Worm (Caenorhabditis elegans) whole organism, midembryonic: ENCODE results near the gene ctsa-2.
A peak's percentile ranks its signal among the peaks of the same experiment; 100 is the strongest.

Experiments used
- T22C8.4 ChIP-seq: fragments of 200-800 bp; sonication (Bioruptor generic); IDR thresholded peaks from 2 replicates; pipeline ENCODE4 v1.3.6; 2022; ENCODE audit warnings: missing genetic modification characterization, missing compliant biosample characterization
- cog-1 ChIP-seq: sonication (generic microtip); optimal IDR thresholded peaks from 2 replicates; lab custom pipeline; 2016; ENCODE audit warnings: missing genetic modification characterization, missing compliant biosample characterization
- flt-1 ChIP-seq: fragments of 200-800 bp; sonication (Bioruptor generic); IDR thresholded peaks from 2 replicates; pipeline ENCODE4 v1.3.6; 2022; ENCODE audit warnings: missing genetic modification characterization, missing compliant biosample characterization
- klf-2 ChIP-seq: fragments of 200-800 bp; sonication (Bioruptor generic); conservative IDR thresholded peaks from 2 replicates; pipeline ENCODE4 v1.3.6; 2022; ENCODE audit warnings: missing genetic modification reagents, missing genetic modification characterization, missing compliant biosample characterization
- med-1 ChIP-seq: sonication (generic microtip); optimal IDR thresholded peaks from 2 replicates; lab custom pipeline; 2017; ENCODE audit warnings: missing genetic modification characterization, mild to moderate bottlenecking, missing compliant biosample characterization, antibody characterized with exemption, missing genetic modification reagents; ENCODE audit not compliant: insufficient read depth
- ref-1 ChIP-seq: fragments of 200-800 bp; sonication (Bioruptor generic); conservative IDR thresholded peaks from 2 replicates; pipeline ENCODE4 v1.3.6; 2022; ENCODE audit warnings: missing genetic modification reagents, missing genetic modification characterization, missing compliant biosample characterization
- tab-1 ChIP-seq: fragments of 200-800 bp; sonication (Bioruptor generic); IDR thresholded peaks from 2 replicates; pipeline ENCODE4 v1.3.6; 2022; ENCODE audit warnings: missing genetic modification characterization, missing compliant biosample characterization
- ztf-23 ChIP-seq: fragments of 200-800 bp; sonication (Bioruptor generic); IDR thresholded peaks from 2 replicates; pipeline ENCODE4 v1.3.6; 2022; ENCODE audit warnings: missing genetic modification reagents, missing genetic modification characterization, missing compliant biosample characterization
- ztf-29 ChIP-seq: fragments of 200-800 bp; sonication (Bioruptor generic); IDR thresholded peaks from 2 replicates; pipeline ENCODE4 v1.3.6; 2022; ENCODE audit warnings: missing genetic modification reagents, missing genetic modification characterization, missing compliant biosample characterization

Gene ctsa-2

DNA sequence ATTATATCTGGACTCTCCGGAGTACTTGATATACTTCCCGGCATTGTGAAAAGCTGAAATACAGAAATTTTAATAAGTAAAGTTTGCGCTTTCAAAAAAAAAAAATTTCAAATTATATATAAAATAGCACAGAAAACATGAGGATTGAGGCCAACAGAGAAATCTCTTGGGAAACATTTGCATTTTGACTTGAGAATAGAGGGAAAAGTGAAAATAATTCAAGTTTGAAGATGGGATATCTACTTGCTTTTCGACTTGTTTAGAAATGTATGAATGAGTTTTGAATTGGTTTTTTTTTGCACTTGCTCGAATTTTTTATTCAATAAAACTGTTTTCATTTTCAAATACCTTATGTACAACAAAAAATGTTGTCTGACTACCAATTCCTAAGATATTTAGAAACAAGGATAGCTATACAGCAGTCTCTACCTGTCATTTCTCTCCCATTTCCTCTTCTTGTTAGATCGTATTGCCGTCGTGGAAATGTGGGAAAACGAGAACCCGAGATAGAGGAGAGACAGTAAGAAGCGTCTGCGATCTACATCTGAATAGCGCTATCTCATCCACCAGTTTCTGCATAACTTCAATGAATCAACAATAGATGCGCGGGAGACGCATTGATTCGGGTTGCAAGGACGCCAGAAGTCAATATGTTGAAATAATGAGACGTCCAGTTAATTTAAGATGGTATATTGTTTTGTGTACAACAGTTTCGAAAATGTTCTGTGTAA is 13.9 kb downstream of the ctsa-2 start, which contains the start of gene T22E5.6:
Gene T22E5.6, minus strand, starts transcription at position 51 of the 731 bp plus-strand sequence.
- TF ChIP-seq klf-2 (no peak), tab-1 (GFP tag; lab: Robert Waterston, UW) (no peak), ztf-23 (GFP tag; lab: Robert Waterston, UW) (no peak), cog-1 (tag; lab: Kevin White, UChicago) (no peak), ref-1 (GFP tag; lab: Robert Waterston, UW) (no peak), ztf-29 (GFP tag; lab: Robert Waterston, UW) (no peak), T22C8.4 (GFP tag; lab: Robert Waterston, UW) (no peak), flt-1 (GFP tag; lab: Robert Waterston, UW) (no peak), med-1 (GFP tag; lab: Kevin White, UChicago) (no peak)

DNA sequence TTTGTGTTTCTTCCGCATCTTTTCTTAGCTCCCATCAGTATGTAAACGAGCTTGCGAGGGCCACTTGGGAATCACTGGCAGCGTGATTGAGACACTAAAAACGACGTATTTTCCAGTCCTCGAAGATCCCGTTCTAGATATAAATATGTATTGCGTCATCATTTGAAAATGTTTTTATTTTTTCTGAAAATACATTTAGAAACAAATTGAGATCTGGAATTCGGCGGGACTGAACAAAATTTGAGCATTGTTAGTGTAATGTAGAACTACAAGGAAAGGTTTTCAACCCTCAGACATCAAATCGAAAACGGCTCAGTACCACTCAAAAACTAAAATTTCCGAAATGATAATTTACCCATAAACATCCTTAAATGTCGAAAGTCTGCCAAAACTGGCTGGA is 16.8 kb downstream of the ctsa-2 start:
- no peak for TF ChIP-seq tab-1 (GFP tag; lab: Robert Waterston, UW)
- TF ChIP-seq med-1 (GFP tag; lab: Kevin White, UChicago), result no peak
- no peak for TF ChIP-seq klf-2
- TF ChIP-seq ztf-23 (GFP tag; lab: Robert Waterston, UW), result no peak
- no peak for TF ChIP-seq ztf-29 (GFP tag; lab: Robert Waterston, UW)
- no peak for TF ChIP-seq T22C8.4 (GFP tag; lab: Robert Waterston, UW)
- TF ChIP-seq ref-1 (GFP tag; lab: Robert Waterston, UW), result no peak
- no peak for TF ChIP-seq cog-1 (tag; lab: Kevin White, UChicago)
- no peak for TF ChIP-seq flt-1 (GFP tag; lab: Robert Waterston, UW)

ce11 chrX:6412575-6412974 is 17.8 kb downstream of the ctsa-2 start, which contains the start of gene T22E5.1:
Gene T22E5.1, plus strand, starts transcription at chrX:6412875.
- TF ChIP-seq cog-1 (tag; lab: Kevin White, UChicago) (no peak), ref-1 (GFP tag; lab: Robert Waterston, UW) (no peak), klf-2 (no peak), flt-1 (GFP tag; lab: Robert Waterston, UW) (no peak), T22C8.4 (GFP tag; lab: Robert Waterston, UW) (no peak), ztf-23 (GFP tag; lab: Robert Waterston, UW) (no peak), ztf-29 (GFP tag; lab: Robert Waterston, UW) (no peak), tab-1 (GFP tag; lab: Robert Waterston, UW) (no peak), med-1 (GFP tag; lab: Kevin White, UChicago) (no peak)

ce11 chrX:6410177-6410765 is 20.1 kb downstream of the ctsa-2 start, which contains the start of gene mup-2:
Gene mup-2, minus strand, starts transcription at chrX:6410227.
- peak; percentile 61 for TF ChIP-seq cog-1 (tag; lab: Kevin White, UChicago)
- no peak for TF ChIP-seq T22C8.4 (GFP tag; lab: Robert Waterston, UW)
- TF ChIP-seq med-1 (GFP tag; lab: Kevin White, UChicago), result no peak
- 0 out of 2 replicates have a peak, but pooled peaks have one; percentile 30 for TF ChIP-seq ztf-23 (GFP tag; lab: Robert Waterston, UW)

ce11 chrX:6408713-6409112 is 21.7 kb downstream of the ctsa-2 start:
- no peak for TF ChIP-seq ztf-23 (GFP tag; lab: Robert Waterston, UW)
- TF ChIP-seq ref-1 (GFP tag; lab: Robert Waterston, UW), result no peak
- TF ChIP-seq ztf-29 (GFP tag; lab: Robert Waterston, UW), result no peak
- no peak for TF ChIP-seq klf-2
- TF ChIP-seq cog-1 (tag; lab: Kevin White, UChicago), result no peak
- no peak for TF ChIP-seq flt-1 (GFP tag; lab: Robert Waterston, UW)
- no peak for TF ChIP-seq T22C8.4 (GFP tag; lab: Robert Waterston, UW)
- no peak for TF ChIP-seq tab-1 (GFP tag; lab: Robert Waterston, UW)
- TF ChIP-seq med-1 (GFP tag; lab: Kevin White, UChicago), result no peak

DNA sequence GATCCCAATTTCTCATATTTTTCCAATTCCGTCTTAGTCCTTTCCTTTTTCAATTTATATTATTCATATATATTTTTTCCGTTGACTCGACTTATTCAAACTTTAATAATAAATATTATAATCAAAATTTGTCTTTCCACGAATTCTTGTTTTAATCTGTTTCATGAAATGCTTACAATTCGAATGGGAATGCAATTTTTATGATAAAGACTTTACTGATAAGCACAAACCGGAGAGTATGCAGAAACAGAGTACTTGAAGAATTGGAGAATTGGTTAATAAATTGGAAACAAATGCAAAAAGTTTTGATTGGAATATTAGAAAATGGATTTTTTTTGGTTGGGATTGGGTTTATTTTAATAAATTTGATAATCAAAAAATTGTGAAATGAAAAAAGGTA is 22.1 kb downstream of the ctsa-2 start:
- no peak for TF ChIP-seq tab-1 (GFP tag; lab: Robert Waterston, UW)
- no peak for TF ChIP-seq cog-1 (tag; lab: Kevin White, UChicago)
- TF ChIP-seq flt-1 (GFP tag; lab: Robert Waterston, UW), result no peak
- no peak for TF ChIP-seq T22C8.4 (GFP tag; lab: Robert Waterston, UW)
- no peak for TF ChIP-seq ztf-29 (GFP tag; lab: Robert Waterston, UW)
- no peak for TF ChIP-seq med-1 (GFP tag; lab: Kevin White, UChicago)
- TF ChIP-seq klf-2, result no peak

DNA sequence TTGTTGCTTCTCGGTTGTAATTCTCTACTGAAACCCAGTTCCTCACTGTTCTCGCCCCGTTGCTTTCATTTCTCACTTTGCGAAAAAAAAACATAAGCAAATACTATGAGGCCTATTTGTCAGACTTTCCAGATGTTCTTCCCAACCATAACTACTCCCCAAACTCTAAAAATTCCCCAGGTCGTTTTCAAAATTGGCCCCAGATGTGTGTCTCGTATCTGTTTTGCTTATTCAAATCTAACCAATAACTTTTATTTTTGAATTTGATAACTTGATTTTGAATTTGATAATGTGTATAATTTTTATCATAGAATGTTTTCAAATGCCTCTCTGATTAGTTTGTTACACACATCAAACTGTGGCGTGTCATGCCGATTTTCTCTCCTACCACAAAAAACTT is 22.6 kb downstream of the ctsa-2 start:
- no peak for TF ChIP-seq ref-1 (GFP tag; lab: Robert Waterston, UW)

DNA sequence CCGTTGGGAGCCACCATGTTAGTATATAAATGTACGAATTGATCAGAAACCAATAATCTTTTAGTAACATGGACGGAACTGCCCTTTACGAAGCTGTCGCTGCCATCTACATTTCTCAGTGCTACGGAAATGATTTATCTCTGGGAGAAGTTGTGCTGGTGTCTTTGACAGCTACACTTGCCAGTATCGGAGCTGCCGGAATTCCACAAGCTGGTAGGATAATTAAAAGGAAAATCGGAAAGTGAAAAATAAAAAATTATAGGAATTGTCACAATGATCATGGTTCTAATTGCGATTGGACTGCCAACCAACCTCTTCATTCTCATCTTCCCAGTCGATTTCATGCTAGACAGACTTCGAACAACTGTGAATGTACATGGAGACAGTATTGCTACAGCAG is 24.5 kb downstream of the ctsa-2 start:
- TF ChIP-seq T22C8.4 (GFP tag; lab: Robert Waterston, UW) (no peak), klf-2 (no peak), med-1 (GFP tag; lab: Kevin White, UChicago) (no peak), ref-1 (GFP tag; lab: Robert Waterston, UW) (no peak), ztf-23 (GFP tag; lab: Robert Waterston, UW) (no peak), ztf-29 (GFP tag; lab: Robert Waterston, UW) (no peak), tab-1 (GFP tag; lab: Robert Waterston, UW) (no peak), cog-1 (tag; lab: Kevin White, UChicago) (no peak), flt-1 (GFP tag; lab: Robert Waterston, UW) (no peak)

DNA sequence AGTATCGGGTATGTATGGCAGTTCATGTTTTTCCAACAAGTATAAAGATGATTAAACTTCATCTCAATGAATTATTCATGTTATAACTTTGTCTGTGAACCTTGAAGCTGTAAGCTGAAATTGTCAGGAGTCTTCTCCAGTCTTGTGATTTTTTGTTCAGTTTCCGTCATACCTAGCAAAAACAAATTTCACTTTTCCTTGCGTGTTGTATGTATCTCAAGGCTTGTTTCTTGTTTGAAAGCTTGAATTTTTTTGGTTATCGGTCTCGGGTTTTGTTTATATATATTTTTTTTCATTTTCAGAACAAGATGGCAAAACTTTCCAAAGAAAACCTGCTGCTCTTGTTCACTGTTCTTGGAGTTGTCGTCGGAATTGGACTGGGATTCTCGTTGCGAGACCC is 27.3 kb downstream of the ctsa-2 start, which contains the start of gene glt-4:
Gene glt-4, plus strand, starts transcription at position 301 of the 400 bp plus-strand sequence.
- TF ChIP-seq tab-1 (GFP tag; lab: Robert Waterston, UW), result no peak
- TF ChIP-seq klf-2, result no peak
- TF ChIP-seq ztf-29 (GFP tag; lab: Robert Waterston, UW), result no peak
- TF ChIP-seq ref-1 (GFP tag; lab: Robert Waterston, UW), result no peak
- no peak for TF ChIP-seq med-1 (GFP tag; lab: Kevin White, UChicago)
